Fruit fly (Drosophila melanogaster) Kc167 (cell line): ENCODE measurements around the gene Sugb.

Source experiments
- Myc ChIP-seq: fragments of >200 bp; optimal IDR thresholded peaks from 2 replicates; lab custom pipeline; 2017; ENCODE audit warnings: missing external identifiers
- Sin3A ChIP-seq: fragments of >200 bp; optimal IDR thresholded peaks from 2 replicates; lab custom pipeline; 2018; ENCODE audit warnings: missing external identifiers
- h ChIP-seq: fragments of >200 bp; optimal IDR thresholded peaks from 3 replicates; lab custom pipeline; 2018; ENCODE audit warnings: missing external identifiers
- insv ChIP-seq: fragments of >200 bp; optimal IDR thresholded peaks from 3 replicates; lab custom pipeline; 2018; ENCODE audit warnings: missing external identifiers
- psq ChIP-seq: fragments of >200 bp; optimal IDR thresholded peaks from 2 replicates; lab custom pipeline; 2017; ENCODE audit warnings: missing external identifiers
- ttk ChIP-seq: sonication (Bioruptor generic); optimal IDR thresholded peaks from 2 replicates; lab custom pipeline; 2017; ENCODE audit warnings: missing external identifiers

Sugb gene

dm6 chr3L:11689832-11690602, 6.2 kb downstream of the Sugb start:
- no peak for TF ChIP-seq ttk (lab: Kevin White, UChicago)
- TF ChIP-seq insv: no peak
- TF ChIP-seq Myc (lab: Kevin White, UChicago): no peak
- no peak for TF ChIP-seq Sin3A
- no peak for TF ChIP-seq h (lab: Kevin White, UChicago)
- TF ChIP-seq psq: no peak

- no peak for TF ChIP-seq Sin3A
Measured at dm6 chr3L:11691203-11691797, 7.5 kb downstream of the Sugb start, which contains the start of the genes Pldn and CG14135. Pldn (minus strand) TSS chr3L:11691399. CG14135 (plus strand) TSS chr3L:11691571.

DNA sequence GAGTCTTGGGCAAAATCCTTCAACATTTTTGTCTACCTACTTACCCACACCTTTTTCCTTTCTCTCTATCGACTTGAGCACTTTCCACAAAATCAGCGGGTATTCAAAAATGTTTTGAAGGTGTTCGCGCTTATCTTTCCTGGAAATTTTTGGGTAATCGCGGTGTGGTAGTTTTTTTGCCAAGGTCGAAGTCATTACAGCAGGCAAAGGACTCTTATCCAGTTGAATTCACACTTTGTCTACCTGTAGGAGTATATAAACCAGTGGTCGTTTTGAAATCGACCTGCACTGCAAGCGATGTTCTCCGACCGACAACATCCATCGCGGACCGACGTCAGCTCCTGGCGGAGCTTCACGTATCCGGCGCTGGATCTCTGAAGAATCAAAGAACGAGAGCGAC, 9.1 kb downstream of the Sugb start:
- TF ChIP-seq Sin3A: no peak
- TF ChIP-seq psq: no peak
- TF ChIP-seq ttk (lab: Kevin White, UChicago): no peak
- TF ChIP-seq insv: no peak
- TF ChIP-seq h (lab: Kevin White, UChicago): no peak
- TF ChIP-seq Myc (lab: Kevin White, UChicago): no peak

DNA sequence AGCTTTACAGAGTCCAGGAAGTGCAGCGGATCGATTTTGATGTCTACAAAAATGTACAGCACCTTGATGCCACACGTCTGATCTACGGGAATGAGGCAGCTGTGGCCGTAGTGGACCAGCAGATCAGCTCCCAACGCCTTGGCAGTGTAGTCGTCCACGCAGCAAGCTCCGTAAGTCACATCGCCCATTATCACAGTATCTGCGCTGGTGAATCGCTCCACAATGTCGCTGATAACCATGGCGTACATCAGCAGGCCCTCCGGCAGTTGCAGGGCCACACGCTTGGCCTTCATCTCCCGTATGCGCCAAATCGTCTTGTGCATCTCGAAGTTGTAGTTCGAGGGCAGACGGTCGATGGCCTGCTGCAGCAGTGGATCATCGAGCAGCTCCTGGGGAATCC, 11.3 kb downstream of the Sugb start:
- TF ChIP-seq psq (no peak), insv (no peak), ttk (lab: Kevin White, UChicago) (no peak), h (lab: Kevin White, UChicago) (no peak), Sin3A (no peak), Myc (lab: Kevin White, UChicago) (no peak)

DNA sequence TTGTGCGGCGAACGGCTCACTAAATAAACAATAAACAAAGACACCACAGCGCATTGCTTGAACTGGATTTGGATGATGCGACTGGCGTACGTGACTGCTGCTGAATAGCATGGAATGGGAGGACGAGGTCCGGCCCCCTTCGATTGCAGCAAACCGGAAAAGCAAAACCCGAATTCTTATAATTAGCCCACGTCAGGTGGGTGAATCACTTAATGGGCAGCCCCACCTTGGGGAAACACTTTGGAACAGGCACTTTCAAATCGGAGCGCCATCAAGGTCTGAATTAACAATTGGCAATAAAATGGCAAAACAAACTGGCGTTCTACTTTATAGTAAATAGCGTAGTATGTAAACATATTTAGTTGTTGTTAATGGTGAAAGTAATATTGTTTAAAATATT, 12.0 kb downstream of the Sugb start:
- TF ChIP-seq ttk (lab: Kevin White, UChicago) (no peak), Myc (lab: Kevin White, UChicago) (no peak), psq (no peak), Sin3A (no peak), h (lab: Kevin White, UChicago) (no peak), insv (no peak)

DNA sequence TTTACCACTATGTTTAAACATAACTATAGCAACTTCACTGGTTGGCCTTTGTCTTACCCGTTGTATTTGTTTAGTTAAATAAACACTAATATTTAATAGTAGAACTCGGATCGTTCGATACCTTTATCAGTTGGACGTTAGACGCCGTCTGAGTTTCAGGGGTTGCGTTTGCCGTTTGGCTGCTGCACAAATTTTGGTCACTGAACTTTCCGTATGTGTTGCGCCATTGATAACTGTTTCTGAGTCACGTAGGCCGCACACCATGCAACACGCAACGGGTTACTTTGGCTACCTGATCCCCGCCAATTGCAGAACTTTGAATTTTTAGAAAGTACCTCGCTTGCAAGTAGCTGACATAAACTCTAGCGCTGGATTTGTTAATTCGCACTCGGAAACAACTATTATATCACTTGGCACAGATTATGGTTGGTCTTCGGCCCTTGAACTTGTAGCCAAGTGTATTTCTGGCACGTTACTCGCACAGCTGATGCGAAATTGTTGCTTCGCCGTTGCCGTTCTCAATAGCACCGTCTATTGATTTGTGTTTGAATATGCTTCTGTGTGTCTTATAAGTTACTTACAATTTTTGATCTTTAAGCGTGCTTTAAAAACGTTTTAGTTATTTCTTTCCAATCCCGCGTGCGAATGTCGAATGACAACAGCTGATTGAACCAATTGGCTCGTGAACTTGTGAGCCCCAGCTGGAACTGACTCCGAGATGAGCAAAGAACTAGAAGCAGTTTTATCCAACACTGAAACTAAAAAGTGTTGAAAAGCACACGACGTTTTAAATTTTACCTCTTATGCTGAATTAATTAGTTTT, 12.7 kb downstream of the Sugb start, which contains the start of gene Dph1:
Gene Dph1 (minus strand): TSS at position 670 of the 823 bp plus-strand sequence.
- TF ChIP-seq Myc (lab: Kevin White, UChicago) (no peak), psq (no peak), insv (no peak), h (lab: Kevin White, UChicago) (no peak), ttk (lab: Kevin White, UChicago) (no peak), Sin3A (no peak)

dm6 chr3L:11699163-11699562, 15.4 kb downstream of the Sugb start, which contains the start of gene Dnai2:
Dnai2 (minus strand) TSS chr3L:11699263.
- TF ChIP-seq Sin3A (no peak), Myc (lab: Kevin White, UChicago) (no peak), insv (no peak), psq (no peak), ttk (lab: Kevin White, UChicago) (no peak), h (lab: Kevin White, UChicago) (no peak)

dm6 chr3L:11701649-11702048, 17.9 kb downstream of the Sugb start:
- TF ChIP-seq ttk (lab: Kevin White, UChicago): no peak
- no peak for TF ChIP-seq h (lab: Kevin White, UChicago)
- TF ChIP-seq insv: no peak
- TF ChIP-seq Myc (lab: Kevin White, UChicago): no peak

dm6 chr3L:11703579-11703978, 19.8 kb downstream of the Sugb start:
- TF ChIP-seq ttk (lab: Kevin White, UChicago) (no peak), insv (no peak), psq (no peak), Sin3A (no peak), Myc (lab: Kevin White, UChicago) (no peak), h (lab: Kevin White, UChicago) (no peak)

DNA sequence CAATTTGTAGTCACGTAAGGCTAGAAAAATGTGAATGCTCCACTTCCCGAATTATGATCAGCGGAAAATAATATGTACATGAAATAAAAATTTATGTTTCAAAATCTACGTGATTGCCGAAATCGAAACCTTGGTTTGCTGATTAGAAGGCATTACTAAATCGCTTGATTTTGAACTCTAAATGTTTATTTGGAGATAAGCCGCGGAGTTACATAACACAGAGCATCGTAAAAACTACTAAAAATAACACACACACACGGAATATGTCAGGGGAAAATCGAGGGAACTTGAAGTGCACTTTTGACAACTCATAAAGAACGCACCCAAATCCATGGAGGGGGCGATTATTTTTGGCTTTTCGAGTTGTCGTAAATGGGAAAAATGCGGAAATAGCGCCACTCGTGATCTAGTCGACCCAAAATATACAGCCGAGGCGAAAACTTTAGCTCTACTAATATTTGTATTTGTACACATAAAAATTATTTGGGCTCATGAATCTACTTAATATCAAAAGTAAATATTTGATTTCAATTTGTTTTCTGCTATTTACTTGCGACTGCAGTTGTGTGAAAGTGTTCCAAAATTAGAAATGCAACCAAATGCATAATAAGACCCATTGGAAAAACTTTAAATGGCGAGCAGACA, 21.2 kb downstream of the Sugb start:
- TF ChIP-seq psq (no peak), Myc (lab: Kevin White, UChicago) (no peak), Sin3A (no peak), insv (no peak), h (lab: Kevin White, UChicago) (no peak), ttk (lab: Kevin White, UChicago) (no peak)

DNA sequence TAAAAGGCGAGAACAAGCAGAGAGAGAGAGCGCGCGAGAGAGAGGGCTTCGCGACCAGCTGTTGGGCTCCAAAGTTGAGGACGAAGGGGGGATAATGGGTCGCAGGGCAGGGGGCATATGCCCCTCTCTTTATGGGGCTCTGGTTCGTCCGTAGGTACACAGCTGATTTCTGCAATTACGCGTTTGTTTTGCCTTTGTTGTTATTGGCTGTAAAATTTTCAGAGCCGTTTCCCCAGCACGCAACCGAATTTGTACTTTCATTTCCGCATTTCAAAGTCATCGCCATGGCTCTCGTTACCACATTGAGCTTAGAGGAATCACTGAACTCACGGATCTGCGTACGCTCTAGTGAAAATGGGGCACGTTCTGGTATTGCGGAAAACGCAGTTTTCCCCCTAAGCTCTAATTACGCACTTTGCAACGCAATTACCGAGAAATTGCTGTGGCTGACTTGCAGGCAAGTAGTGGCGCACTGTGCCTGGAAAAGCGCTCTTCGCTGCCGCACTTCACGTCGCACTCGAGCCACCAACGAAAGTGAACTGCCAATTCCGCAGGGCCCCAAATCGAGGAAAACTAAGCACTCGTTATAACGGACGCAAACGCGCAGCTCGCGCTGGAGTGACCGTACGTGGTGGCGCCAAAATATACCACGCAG, 24.3 kb downstream of the Sugb start, which contains the start of gene CG11658:
Gene CG11658 (minus strand): TSS at position 576 of the 655 bp plus-strand sequence.
- TF ChIP-seq Myc (lab: Kevin White, UChicago) (no peak), ttk (lab: Kevin White, UChicago) (no peak), Sin3A (no peak), insv (no peak), h (lab: Kevin White, UChicago) (no peak), psq (no peak)
